Worm (Caenorhabditis elegans) whole organism, mixed stage, embryonic: ENCODE data around the gene sti-1.

ENCODE experiments used
- M03D4.4 ChIP-seq: sonication (generic microtip); optimal IDR thresholded peaks from 2 replicates; lab custom pipeline; 2017; ENCODE audit warnings: mild to moderate bottlenecking, missing genetic modification characterization, missing compliant biosample characterization
- blmp-1 ChIP-seq: fragments of 150-350 bp; optimal IDR thresholded peaks from 2 replicates; lab custom pipeline; 2014; ENCODE audit warnings: missing biosample characterization, missing genetic modification characterization
- ceh-39 ChIP-seq: fragments of 150-350 bp; optimal IDR thresholded peaks from 2 replicates; lab custom pipeline; 2014; ENCODE audit warnings: missing biosample characterization, missing genetic modification characterization
- ceh-43 ChIP-seq: fragments of 200-800 bp; sonication (Bioruptor generic); optimal IDR thresholded peaks from 2 replicates; lab custom pipeline; 2018; ENCODE audit warnings: mild to moderate bottlenecking, missing genetic modification characterization, moderate library complexity, missing compliant biosample characterization
- ceh-83 ChIP-seq: fragments of 200-800 bp; sonication (Bioruptor generic); optimal IDR thresholded peaks from 2 replicates; lab custom pipeline; 2018; ENCODE audit warnings: mild to moderate bottlenecking, missing genetic modification characterization, missing compliant biosample characterization
- ces-1 ChIP-seq: fragments of 150-350 bp; optimal IDR thresholded peaks from 2 replicates; lab custom pipeline; 2014; ENCODE audit warnings: missing biosample characterization, missing genetic modification reagents, missing genetic modification characterization
- cnd-1 ChIP-seq: fragments of 200-800 bp; sonication (Bioruptor generic); optimal IDR thresholded peaks from 2 replicates; lab custom pipeline; 2018; ENCODE audit warnings: mild to moderate bottlenecking, missing genetic modification characterization, missing compliant biosample characterization
- drap-1 ChIP-seq: fragments of 200-800 bp; sonication (Bioruptor generic); optimal IDR thresholded peaks from 3 replicates; lab custom pipeline; 2018; ENCODE audit warnings: mild to moderate bottlenecking, missing genetic modification characterization, missing compliant biosample characterization
- elt-1 ChIP-seq: sonication (generic microtip); optimal IDR thresholded peaks from 2 replicates; lab custom pipeline; 2017; ENCODE audit warnings: missing genetic modification characterization, mild to moderate bottlenecking, missing compliant biosample characterization, antibody characterized with exemption, moderate library complexity, borderline replicate concordance; ENCODE audit not compliant: insufficient read depth
- flh-1 ChIP-seq: fragments of 200-800 bp; sonication (Bioruptor generic); optimal IDR thresholded peaks from 2 replicates; lab custom pipeline; 2018; ENCODE audit warnings: mild to moderate bottlenecking, missing genetic modification characterization, moderate library complexity, missing compliant biosample characterization
- ham-2 ChIP-seq: fragments of 200-800 bp; sonication (Bioruptor generic); optimal IDR thresholded peaks from 2 replicates; lab custom pipeline; 2018; ENCODE audit warnings: mild to moderate bottlenecking, missing genetic modification characterization, missing compliant biosample characterization
- hlh-1 ChIP-seq: fragments of 150-350 bp; optimal IDR thresholded peaks from 2 replicates; lab custom pipeline; 2014; ENCODE audit warnings: missing biosample characterization, missing genetic modification reagents, missing genetic modification characterization
- lin-13 ChIP-seq: fragments of 150-350 bp; optimal IDR thresholded peaks from 2 replicates; lab custom pipeline; 2014; ENCODE audit warnings: missing biosample characterization, missing genetic modification characterization
- mab-5 ChIP-seq: fragments of 150-350 bp; optimal IDR thresholded peaks from 2 replicates; lab custom pipeline; 2014; ENCODE audit warnings: missing biosample characterization, missing genetic modification characterization
- mep-1 ChIP-seq: fragments of 150-350 bp; optimal IDR thresholded peaks from 2 replicates; lab custom pipeline; 2017; ENCODE audit warnings: missing biosample characterization, missing genetic modification reagents, missing genetic modification characterization, inconsistent platforms
- mls-2 ChIP-seq: sonication (generic microtip); optimal IDR thresholded peaks from 2 replicates; lab custom pipeline; 2016; ENCODE audit warnings: mild to moderate bottlenecking, missing genetic modification characterization, moderate library complexity, missing compliant biosample characterization
- nhr-12 ChIP-seq: fragments of 150-350 bp; optimal IDR thresholded peaks from 2 replicates; lab custom pipeline; 2014; ENCODE audit warnings: missing biosample characterization, missing genetic modification characterization
- nhr-2 ChIP-seq: fragments of 150-350 bp; optimal IDR thresholded peaks from 2 replicates; lab custom pipeline; 2014; ENCODE audit warnings: missing biosample characterization, missing genetic modification characterization
- nhr-237 ChIP-seq: fragments of 150-350 bp; optimal IDR thresholded peaks from 2 replicates; lab custom pipeline; 2014; ENCODE audit warnings: missing biosample characterization, missing genetic modification characterization
- nhr-28 ChIP-seq: fragments of 150-350 bp; optimal IDR thresholded peaks from 2 replicates; lab custom pipeline; 2014; ENCODE audit warnings: missing biosample characterization, missing genetic modification characterization
- nhr-76 ChIP-seq: sonication (generic microtip); optimal IDR thresholded peaks from 2 replicates; lab custom pipeline; 2017; ENCODE audit warnings: missing biosample characterization, missing genetic modification characterization
- pha-4 ChIP-seq: fragments of 150-350 bp; optimal IDR thresholded peaks from 2 replicates; lab custom pipeline; 2018; ENCODE audit warnings: missing biosample characterization, missing genetic modification reagents, missing genetic modification characterization
- sem-2 ChIP-seq: fragments of 200-800 bp; sonication (Bioruptor generic); optimal IDR thresholded peaks from 2 replicates; lab custom pipeline; 2018; ENCODE audit warnings: mild to moderate bottlenecking, missing genetic modification characterization, missing compliant biosample characterization
- snpc-4 ChIP-seq: fragments of 150-350 bp; optimal IDR thresholded peaks from 2 replicates; lab custom pipeline; 2014; ENCODE audit warnings: missing biosample characterization, missing genetic modification characterization
- sptf-1 ChIP-seq: sonication (generic microtip); optimal IDR thresholded peaks from 2 replicates; lab custom pipeline; 2017; ENCODE audit warnings: mild to moderate bottlenecking, missing genetic modification characterization, moderate library complexity, missing compliant biosample characterization
- tbx-8 ChIP-seq: fragments of 200-800 bp; sonication (Bioruptor generic); optimal IDR thresholded peaks from 2 replicates; lab custom pipeline; 2018; ENCODE audit warnings: mild to moderate bottlenecking, missing genetic modification characterization, moderate library complexity, missing compliant biosample characterization
- unc-120 ChIP-seq: sonication (generic microtip); optimal IDR thresholded peaks from 2 replicates; lab custom pipeline; 2017; ENCODE audit warnings: missing genetic modification characterization, missing compliant biosample characterization; ENCODE audit not compliant: poor library complexity, severe bottlenecking
- unc-39 ChIP-seq: fragments of 150-350 bp; optimal IDR thresholded peaks from 2 replicates; lab custom pipeline; 2014; ENCODE audit warnings: missing biosample characterization, missing genetic modification characterization
- zip-8 ChIP-seq: fragments of 150-350 bp; optimal IDR thresholded peaks from 2 replicates; lab custom pipeline; 2014; ENCODE audit warnings: missing biosample characterization, missing genetic modification characterization
- ztf-11 ChIP-seq: fragments of 150-350 bp; optimal IDR thresholded peaks from 2 replicates; lab custom pipeline; 2014; ENCODE audit warnings: missing biosample characterization, missing genetic modification characterization

The sti-1 gene

DNA sequence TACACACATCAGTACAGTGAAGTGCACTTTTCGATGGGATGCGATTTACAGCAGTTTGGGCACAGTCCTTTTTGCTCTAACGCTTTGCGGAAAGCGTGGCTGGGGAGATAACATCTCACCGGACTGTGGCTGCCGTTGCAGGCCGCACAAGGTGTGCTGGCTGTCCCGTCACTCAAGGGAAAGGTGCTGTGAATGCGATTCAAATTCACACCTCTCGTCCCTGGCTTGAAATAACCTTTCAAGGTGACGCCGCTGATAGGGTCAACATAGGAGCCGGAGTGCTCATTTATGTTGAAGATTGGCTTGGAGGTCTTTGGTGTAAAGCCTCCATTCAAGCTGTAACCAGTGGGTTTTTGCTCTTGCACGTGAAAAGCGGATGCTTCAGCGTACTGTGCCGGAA, 20.8 kb downstream of the sti-1 start:
- no peak for TF ChIP-seq flh-1 (GFP tag; lab: Kevin White, UChicago)
- TF ChIP-seq tbx-8 (GFP tag; lab: Kevin White, UChicago): no peak
- TF ChIP-seq unc-39 (tag; lab: Kevin White, UChicago): no peak
- TF ChIP-seq ces-1: no peak
- TF ChIP-seq hlh-1 (tag; lab: Kevin White, UChicago): no peak
- no peak for TF ChIP-seq nhr-28 (tag; lab: Kevin White, UChicago)
- TF ChIP-seq nhr-76 (tag; lab: Kevin White, UChicago): no peak
- TF ChIP-seq nhr-237 (tag; lab: Kevin White, UChicago): no peak

DNA sequence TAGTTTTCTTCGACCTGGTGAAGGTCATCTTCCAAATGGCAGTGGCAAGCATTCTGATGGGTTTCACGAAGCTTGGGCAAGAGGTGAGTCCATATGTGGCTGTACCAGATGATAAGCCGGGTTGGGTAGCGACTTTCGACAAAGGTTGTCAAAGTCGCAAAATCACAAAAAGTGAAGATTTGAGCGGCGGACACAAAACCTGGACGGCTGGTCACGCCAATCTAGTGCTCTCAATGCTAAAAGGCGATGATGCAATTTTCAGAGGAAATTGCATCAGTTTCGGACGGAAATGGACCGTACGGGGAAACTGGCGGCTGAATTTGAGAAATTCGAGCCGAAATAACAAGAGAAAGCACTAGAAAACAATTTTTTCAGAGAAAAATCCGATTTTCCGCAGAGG, 23.9 kb downstream of the sti-1 start:
- TF ChIP-seq unc-39 (tag; lab: Kevin White, UChicago): no peak
- no peak for TF ChIP-seq ceh-39
- TF ChIP-seq cnd-1 (tag; lab: Kevin White, UChicago): no peak
- TF ChIP-seq ceh-83: no peak
- TF ChIP-seq flh-1 (GFP tag; lab: Kevin White, UChicago): no peak
- TF ChIP-seq ham-2 (GFP tag; lab: Kevin White, UChicago): no peak
- TF ChIP-seq sem-2 (GFP tag; lab: Kevin White, UChicago): no peak
- TF ChIP-seq mep-1: no peak
- no peak for TF ChIP-seq sptf-1
- TF ChIP-seq nhr-76 (tag; lab: Kevin White, UChicago): no peak
- no peak for TF ChIP-seq tbx-8 (GFP tag; lab: Kevin White, UChicago)
- TF ChIP-seq M03D4.4 (tag; lab: Kevin White, UChicago): no peak
- TF ChIP-seq hlh-1 (tag; lab: Kevin White, UChicago): no peak
- no peak for TF ChIP-seq lin-13 (tag; lab: Kevin White, UChicago)
- no peak for TF ChIP-seq mab-5 (tag; lab: Kevin White, UChicago)
- TF ChIP-seq nhr-12: no peak

DNA sequence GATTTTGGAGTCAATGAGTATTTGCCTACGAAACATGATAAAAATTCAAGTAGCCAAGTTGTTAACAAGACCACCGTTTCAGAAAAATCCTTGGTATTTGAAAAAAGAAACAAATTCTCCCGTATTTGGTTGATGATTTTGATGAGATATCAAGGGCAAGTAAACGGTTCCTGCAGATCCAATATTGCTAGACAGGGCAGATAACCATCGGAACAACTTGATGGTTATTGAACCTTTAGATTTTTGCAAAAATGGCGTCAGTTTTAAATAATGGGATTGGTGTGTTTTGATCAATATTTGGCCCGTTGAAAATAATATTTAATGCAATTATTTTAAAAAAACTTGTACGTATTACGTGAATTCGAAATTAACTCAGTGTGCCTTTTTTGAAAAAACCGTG, 27.0 kb downstream of the sti-1 start:
- TF ChIP-seq ceh-43 (GFP tag; lab: Kevin White, UChicago) (no peak), unc-120 (no peak), elt-1 (peak; percentile 38)
- TF ChIP-seq, all 35 proteins: peak for 1

DNA sequence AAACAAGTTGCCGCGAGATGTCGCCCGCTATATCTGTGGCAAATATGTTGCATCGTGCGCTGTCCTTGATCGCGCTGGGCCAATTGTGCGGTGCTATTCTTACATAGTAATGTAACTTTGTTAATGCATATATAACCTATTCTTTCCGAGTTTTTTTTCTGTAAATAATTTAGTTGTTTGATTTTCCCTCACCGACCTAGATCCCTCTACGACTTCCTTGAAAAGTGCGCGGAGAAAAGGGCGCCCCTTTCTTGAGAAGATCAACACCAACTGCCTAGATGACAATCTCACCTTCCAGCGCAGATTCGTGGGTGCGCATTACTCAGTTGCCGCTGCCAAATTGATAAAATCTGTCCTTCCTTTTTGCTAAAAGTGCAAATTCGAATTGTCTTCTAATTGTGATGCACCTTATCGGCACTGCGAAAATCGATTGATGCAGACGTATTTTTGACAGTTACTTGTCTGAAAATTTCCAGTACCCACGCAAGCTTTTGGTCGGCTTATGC, 28.3 kb downstream of the sti-1 start:
- no peak for TF ChIP-seq ztf-11 (tag; lab: Kevin White, UChicago)
- TF ChIP-seq elt-1: peak; percentile 85
- TF ChIP-seq, all 35 proteins: peak for 1

DNA sequence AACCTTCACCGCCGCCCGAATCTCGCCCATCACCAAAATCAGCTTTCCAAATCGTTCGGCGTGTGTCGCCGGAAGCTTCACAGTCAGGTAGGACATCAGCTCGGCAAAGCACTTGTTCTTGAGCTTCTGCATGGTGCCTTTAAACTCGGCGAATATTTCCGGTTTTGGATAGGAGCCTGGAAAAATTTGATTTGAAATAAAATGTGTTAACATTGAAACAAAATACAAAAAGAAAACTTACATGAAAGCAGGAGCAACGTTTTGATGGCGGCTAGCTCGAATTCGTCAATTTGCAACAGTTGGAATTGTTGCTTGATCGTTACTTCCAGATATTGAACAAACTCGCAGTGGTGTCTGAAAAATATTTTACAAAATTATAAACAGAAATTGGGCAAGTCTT, 29.4 kb downstream of the sti-1 start:
- TF ChIP-seq drap-1: no peak
- TF ChIP-seq snpc-4: no peak
- TF ChIP-seq unc-120: no peak

DNA sequence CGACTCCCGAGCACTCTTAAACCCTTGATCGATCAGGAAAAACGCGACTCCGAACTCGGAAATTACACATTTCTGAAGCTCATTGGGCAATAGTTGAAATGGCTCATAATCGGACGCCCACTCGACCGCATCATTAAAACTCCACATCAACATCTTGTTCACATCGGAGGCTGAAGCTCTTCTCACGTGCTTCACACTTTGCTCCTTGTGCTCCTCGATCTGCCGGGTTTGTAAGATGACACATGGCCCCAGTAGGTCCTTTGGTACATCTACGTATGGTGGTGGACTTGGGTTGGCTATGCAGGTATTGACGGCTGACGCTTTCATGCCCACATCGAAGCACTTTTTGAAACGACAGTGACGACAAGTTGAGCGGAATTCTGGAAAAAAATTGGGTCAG, 30.2 kb downstream of the sti-1 start:
- no peak for TF ChIP-seq ceh-83
- no peak for TF ChIP-seq drap-1
- TF ChIP-seq elt-1: no peak
- no peak for TF ChIP-seq tbx-8 (GFP tag; lab: Kevin White, UChicago)
- no peak for TF ChIP-seq pha-4 (tag; lab: Kevin White, UChicago)
- TF ChIP-seq blmp-1 (tag; lab: Kevin White, UChicago): no peak
- TF ChIP-seq mep-1: no peak
- TF ChIP-seq hlh-1 (tag; lab: Kevin White, UChicago): no peak
- TF ChIP-seq nhr-2 (tag; lab: Kevin White, UChicago): no peak
- TF ChIP-seq zip-8 (tag; lab: Kevin White, UChicago): no peak

DNA sequence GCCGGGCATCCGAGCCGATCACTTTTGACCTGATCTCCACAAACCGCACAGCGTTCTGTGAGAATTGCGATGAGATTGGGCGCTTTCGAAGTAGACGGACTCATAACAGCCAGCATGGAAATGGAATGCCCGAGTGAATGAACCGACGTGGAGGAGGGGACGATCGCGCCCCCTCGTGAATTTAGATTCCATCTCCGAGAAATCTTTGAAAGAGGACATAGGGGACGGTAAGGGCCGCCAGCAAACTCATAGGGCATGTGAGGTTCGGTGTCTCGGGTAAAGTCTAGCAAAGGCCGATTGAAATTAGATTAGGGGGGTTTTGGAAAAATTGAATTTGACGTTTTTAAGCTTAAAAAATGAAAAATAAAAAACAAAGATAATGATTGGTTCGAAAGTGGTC, 31.2 kb downstream of the sti-1 start, which contains the start of gene nhr-270:
nhr-270 (minus strand) TSS at position 257 of the 400 bp plus-strand sequence.
- no peak for TF ChIP-seq mls-2 (tag; lab: Kevin White, UChicago)
- TF ChIP-seq ceh-43 (GFP tag; lab: Kevin White, UChicago): no peak
- TF ChIP-seq elt-1: peak; percentile 36
